Worm (Caenorhabditis elegans) whole organism, L3 larva: Measurements from ENCODE around the gene frm-5.2.
"Not testable (repeated sequence)": the region's sequence is repeated elsewhere in the genome, so short reads cannot be mapped to it uniquely, and the experiment has no call there.

Experiments
- R02D3.7 ChIP-seq: fragments of 150-350 bp; optimal IDR thresholded peaks from 2 replicates; lab custom pipeline; 2014; ENCODE audit warnings: missing biosample characterization, missing genetic modification characterization
- ZK546.5 ChIP-seq: sonication (generic microtip); optimal IDR thresholded peaks from 2 replicates; lab custom pipeline; 2017; ENCODE audit warnings: missing biosample characterization, missing genetic modification characterization
- aly-2 ChIP-seq: fragments of 150-350 bp; optimal IDR thresholded peaks from 2 replicates; lab custom pipeline; 2014; ENCODE audit warnings: missing biosample characterization, missing genetic modification characterization
- ama-1 ChIP-seq: fragments of 150-350 bp; optimal IDR thresholded peaks from 2 replicates; lab custom pipeline; 2018
- ceh-16 ChIP-seq: sonication (generic microtip); optimal IDR thresholded peaks from 2 replicates; lab custom pipeline; 2017; ENCODE audit warnings: missing biosample characterization, missing genetic modification characterization
- ceh-28 ChIP-seq: fragments of 150-350 bp; optimal IDR thresholded peaks from 2 replicates; lab custom pipeline; 2014; ENCODE audit warnings: missing biosample characterization, missing genetic modification reagents, missing genetic modification characterization
- ceh-82 ChIP-seq: fragments of 150-350 bp; optimal IDR thresholded peaks from 2 replicates; lab custom pipeline; 2014; ENCODE audit warnings: missing biosample characterization, missing genetic modification characterization
- ceh-9 ChIP-seq: sonication (generic microtip); optimal IDR thresholded peaks from 2 replicates; lab custom pipeline; 2018; ENCODE audit warnings: missing biosample characterization, missing genetic modification characterization
- daf-12 ChIP-seq: fragments of 150-350 bp; optimal IDR thresholded peaks from 2 replicates; lab custom pipeline; 2014; ENCODE audit warnings: missing biosample characterization, missing genetic modification reagents, missing genetic modification characterization
- egl-27 ChIP-seq: sonication (generic microtip); optimal IDR thresholded peaks from 4 replicates; lab custom pipeline; 2017; ENCODE audit warnings: missing biosample characterization, missing genetic modification reagents, missing genetic modification characterization
- egl-5 ChIP-seq: fragments of 150-350 bp; optimal IDR thresholded peaks from 2 replicates; lab custom pipeline; 2017; ENCODE audit warnings: missing biosample characterization, missing genetic modification reagents, missing genetic modification characterization, inconsistent platforms
- elt-1 ChIP-seq: fragments of 150-350 bp; optimal IDR thresholded peaks from 2 replicates; lab custom pipeline; 2014; ENCODE audit warnings: missing biosample characterization, missing genetic modification characterization
- elt-2 ChIP-seq: sonication (generic microtip); optimal IDR thresholded peaks from 2 replicates; lab custom pipeline; 2016; ENCODE audit warnings: missing genetic modification reagents, mild to moderate bottlenecking, missing genetic modification characterization, missing compliant biosample characterization
- elt-3 ChIP-seq, 3 experiments: fragments of 150-350 bp in 1 of 3; sonication (generic microtip) in 2 of 3; optimal IDR thresholded peaks; 2 replicates in 2 of 3; 4 replicates in 1 of 3; lab custom pipeline; 2014 to 2017; ENCODE audit warnings: missing biosample characterization in 3 of 3, missing genetic modification characterization in 3 of 3
- eor-1 ChIP-seq, 2 experiments: fragments of 150-350 bp; optimal IDR thresholded peaks; 2 replicates each; lab custom pipeline; 2014 to 2018; ENCODE audit warnings: missing biosample characterization in 2 of 2, missing genetic modification characterization in 2 of 2
- fkh-10 ChIP-seq: sonication (generic microtip); optimal IDR thresholded peaks from 2 replicates; lab custom pipeline; 2017; ENCODE audit warnings: missing biosample characterization, missing genetic modification reagents, missing genetic modification characterization
- fkh-2 ChIP-seq: fragments of 150-350 bp; optimal IDR thresholded peaks from 2 replicates; lab custom pipeline; 2014; ENCODE audit warnings: missing biosample characterization, missing genetic modification reagents, missing genetic modification characterization
- fos-1 ChIP-seq: fragments of 150-350 bp; optimal IDR thresholded peaks from 2 replicates; lab custom pipeline; 2014; ENCODE audit warnings: missing biosample characterization, missing genetic modification characterization
- hmg-11 ChIP-seq: sonication (generic microtip); optimal IDR thresholded peaks from 2 replicates; lab custom pipeline; 2016; ENCODE audit warnings: missing genetic modification characterization, missing compliant biosample characterization
- jun-1 ChIP-seq: fragments of 150-350 bp; optimal IDR thresholded peaks from 2 replicates; lab custom pipeline; 2014; ENCODE audit warnings: missing biosample characterization, missing genetic modification reagents, missing genetic modification characterization
- lin-15B ChIP-seq: fragments of 150-350 bp; optimal IDR thresholded peaks from 2 replicates; lab custom pipeline; 2014; ENCODE audit warnings: missing biosample characterization, missing genetic modification characterization
- lin-39 ChIP-seq: fragments of 150-350 bp; optimal IDR thresholded peaks from 2 replicates; lab custom pipeline; 2018; ENCODE audit warnings: missing biosample characterization, missing genetic modification reagents, missing genetic modification characterization
- lsy-12 ChIP-seq: sonication (generic microtip); optimal IDR thresholded peaks from 2 replicates; lab custom pipeline; 2016; ENCODE audit warnings: mild to moderate bottlenecking, missing genetic modification characterization, missing compliant biosample characterization
- mdl-1 ChIP-seq: fragments of 150-350 bp; optimal IDR thresholded peaks from 2 replicates; lab custom pipeline; 2014; ENCODE audit warnings: missing biosample characterization, missing genetic modification characterization
- mml-1 ChIP-seq: fragments of 150-350 bp; sonication (generic microtip); optimal IDR thresholded peaks from 3 replicates; lab custom pipeline; 2014; ENCODE audit warnings: missing biosample characterization, missing genetic modification characterization
- nfya-1 ChIP-seq: sonication (generic microtip); optimal IDR thresholded peaks from 2 replicates; lab custom pipeline; 2017; ENCODE audit warnings: missing genetic modification characterization, mild to moderate bottlenecking, missing compliant biosample characterization, antibody characterized with exemption, moderate library complexity; ENCODE audit not compliant: insufficient read depth
- nhr-11 ChIP-seq: fragments of 150-350 bp; optimal IDR thresholded peaks from 2 replicates; lab custom pipeline; 2014; ENCODE audit warnings: missing biosample characterization, missing genetic modification characterization
- nhr-12 ChIP-seq: fragments of 150-350 bp; optimal IDR thresholded peaks from 2 replicates; lab custom pipeline; 2014; ENCODE audit warnings: missing biosample characterization, missing genetic modification characterization
- nhr-23 ChIP-seq: fragments of 150-350 bp; optimal IDR thresholded peaks from 2 replicates; lab custom pipeline; 2014; ENCODE audit warnings: missing biosample characterization, missing genetic modification reagents, missing genetic modification characterization
- nhr-237 ChIP-seq: fragments of 150-350 bp; optimal IDR thresholded peaks from 2 replicates; lab custom pipeline; 2014; ENCODE audit warnings: missing biosample characterization, missing genetic modification characterization
- nhr-25 ChIP-seq: sonication (generic microtip); optimal IDR thresholded peaks from 2 replicates; lab custom pipeline; 2017; ENCODE audit warnings: missing biosample characterization, missing genetic modification characterization
- nhr-28 ChIP-seq: fragments of 150-350 bp; optimal IDR thresholded peaks from 2 replicates; lab custom pipeline; 2014; ENCODE audit warnings: missing biosample characterization, missing genetic modification characterization
- nhr-43 ChIP-seq: sonication (generic microtip); optimal IDR thresholded peaks from 2 replicates; lab custom pipeline; 2016; ENCODE audit warnings: mild to moderate bottlenecking, missing genetic modification characterization, missing compliant biosample characterization; ENCODE audit not compliant: poor library complexity, severe bottlenecking
- nhr-67 ChIP-seq: fragments of 150-350 bp; optimal IDR thresholded peaks from 2 replicates; lab custom pipeline; 2014; ENCODE audit warnings: missing biosample characterization, missing genetic modification characterization
- nhr-76 ChIP-seq: fragments of 150-350 bp; sonication (generic microtip); optimal IDR thresholded peaks from 5 replicates; lab custom pipeline; 2014; ENCODE audit warnings: missing biosample characterization, missing genetic modification characterization
- nhr-77 ChIP-seq: fragments of 150-350 bp; optimal IDR thresholded peaks from 2 replicates; lab custom pipeline; 2014; ENCODE audit warnings: missing biosample characterization, missing genetic modification characterization
- pha-4 ChIP-seq: fragments of 150-350 bp; optimal IDR thresholded peaks from 2 replicates; lab custom pipeline; 2014; ENCODE audit warnings: missing biosample characterization, missing genetic modification reagents, missing genetic modification characterization
- pqm-1 ChIP-seq: fragments of 150-350 bp; optimal IDR thresholded peaks from 2 replicates; lab custom pipeline; 2017; ENCODE audit warnings: missing biosample characterization, missing genetic modification characterization, inconsistent platforms
- sea-2 ChIP-seq: fragments of 150-350 bp; sonication (generic microtip); optimal IDR thresholded peaks from 4 replicates; lab custom pipeline; 2014; ENCODE audit warnings: missing biosample characterization, missing genetic modification reagents, missing genetic modification characterization
- skn-1 ChIP-seq: fragments of 150-350 bp; optimal IDR thresholded peaks from 2 replicates; lab custom pipeline; 2014; ENCODE audit warnings: missing biosample characterization, missing genetic modification characterization
- snpc-4 ChIP-seq: fragments of 150-350 bp; optimal IDR thresholded peaks from 2 replicates; lab custom pipeline; 2014; ENCODE audit warnings: missing biosample characterization, missing genetic modification characterization
- tbx-2 ChIP-seq: sonication (generic microtip); optimal IDR thresholded peaks from 2 replicates; lab custom pipeline; 2016; ENCODE audit warnings: mild to moderate bottlenecking, missing genetic modification characterization, missing compliant biosample characterization
- unc-39 ChIP-seq: sonication (generic microtip); optimal IDR thresholded peaks from 4 replicates; lab custom pipeline; 2017; ENCODE audit warnings: missing biosample characterization, missing genetic modification characterization
- unc-62 ChIP-seq: fragments of 150-350 bp; sonication (generic microtip); optimal IDR thresholded peaks from 4 replicates; lab custom pipeline; 2014; ENCODE audit warnings: missing biosample characterization, missing genetic modification reagents, missing genetic modification characterization
- zag-1 ChIP-seq: fragments of 150-350 bp; optimal IDR thresholded peaks from 2 replicates; lab custom pipeline; 2014; ENCODE audit warnings: missing biosample characterization, missing genetic modification characterization
- ztf-11 ChIP-seq: fragments of 150-350 bp; optimal IDR thresholded peaks from 2 replicates; lab custom pipeline; 2014; ENCODE audit warnings: missing biosample characterization, missing genetic modification characterization
- ztf-4 ChIP-seq: fragments of 150-350 bp; optimal IDR thresholded peaks from 2 replicates; lab custom pipeline; 2014; ENCODE audit warnings: missing biosample characterization, missing genetic modification characterization

frm-5.2 gene

ce11 chrIV:341-740 is at the start of gene frm-5.2:
Gene frm-5.2 (plus strand): TSS chrIV:641.
- TF ChIP-seq jun-1, mdl-1, ama-1: not testable (repeated sequence)
- TF ChIP-seq, all 47 proteins: peak for 0; not testable (repeated sequence) for 47

- TF ChIP-seq ama-1 (peak; percentile 37), nhr-77 (tag; lab: Kevin White, UChicago) (no peak)
These were observed 48.3 kb downstream of the frm-5.2 start, which contains the start of gene frm-5.1 for ce11 chrIV:48780-49179. Gene frm-5.1 (minus strand): TSS chrIV:48880.

ce11 chrIV:51219-51618 is 50.8 kb downstream of the frm-5.2 start:
- TF ChIP-seq snpc-4 (tag; lab: Kevin White, UChicago) (peak; percentile 30), eor-1 (tag; optimal IDR thresholded peaks at IDR 0.05; lab: Kevin White, UChicago) (no peak), pqm-1 (peak; percentile 63), tbx-2 (no peak), daf-12 (tag; lab: Kevin White, UChicago) (no peak), elt-3 (tag; optimal IDR thresholded peaks at IDR 0.05; lab: Kevin White, UChicago) (no peak), nhr-237 (tag; lab: Kevin White, UChicago) (no peak), mdl-1 (no peak), nhr-43 (tag; lab: Kevin White, UChicago) (peak; percentile 45), lsy-12 (tag; lab: Kevin White, UChicago) (peak; percentile 6), fos-1 (tag; lab: Kevin White, UChicago) (no peak), unc-39 (tag; lab: Kevin White, UChicago) (no peak), hmg-11 (peak; percentile 73), nfya-1 (tag; lab: Kevin White, UChicago) (peak; percentile 61), ceh-82 (tag; lab: Kevin White, UChicago) (no peak), elt-1 (tag; lab: Kevin White, UChicago) (no peak), nhr-11 (tag; lab: Kevin White, UChicago) (no peak), elt-2 (peak; percentile 57), ceh-16 (tag; lab: Kevin White, UChicago) (no peak), fkh-10 (no peak), ceh-28 (tag; lab: Kevin White, UChicago) (peak; percentile 34), skn-1 (tag; lab: Kevin White, UChicago) (no peak), egl-27 (tag; lab: Kevin White, UChicago) (no peak), nhr-67 (no peak), nhr-25 (peak; percentile 89), ztf-11 (tag; lab: Kevin White, UChicago) (no peak), aly-2 (tag; lab: Kevin White, UChicago) (no peak), nhr-12 (tag; lab: Kevin White, UChicago) (no peak), ztf-4 (tag; lab: Kevin White, UChicago) (no peak), egl-5 (no peak), pha-4 (tag; lab: Kevin White, UChicago) (peak; percentile 76), nhr-77 (tag; lab: Kevin White, UChicago) (no peak), sea-2 (GFP tag; lab: Kevin White, UChicago) (no peak), zag-1 (tag; lab: Kevin White, UChicago) (no peak), mml-1 (tag; lab: Kevin White, UChicago) (no peak), fkh-2 (tag; lab: Kevin White, UChicago) (no peak), unc-62 (GFP tag; lab: Kevin White, UChicago) (no peak), ceh-9 (tag; lab: Kevin White, UChicago) (no peak), ZK546.5 (tag; lab: Kevin White, UChicago) (no peak), R02D3.7 (tag; lab: Kevin White, UChicago) (peak; percentile 19), nhr-23 (tag; lab: Kevin White, UChicago) (peak; percentile 76), nhr-28 (no peak), lin-15B (tag; lab: Kevin White, UChicago) (no peak), ama-1 (peak; percentile 67), nhr-76 (tag; lab: Kevin White, UChicago) (no peak), lin-39 (tag; lab: Kevin White, UChicago) (peak; percentile 39), jun-1 (peak; percentile 51)
